Worm (Caenorhabditis elegans) whole organism, L4 larva: ENCODE results near the gene F33C8.4.

Source experiments
- R02D3.7 ChIP-seq: fragments of 150-350 bp; sonication (generic microtip); optimal IDR thresholded peaks from 3 replicates; lab custom pipeline; 2014; ENCODE audit warnings: missing biosample characterization, missing genetic modification characterization
- aly-2 ChIP-seq: sonication (generic microtip); optimal IDR thresholded peaks from 2 replicates; lab custom pipeline; 2018; ENCODE audit warnings: missing biosample characterization, missing genetic modification characterization
- fkh-10 ChIP-seq: fragments of 150-350 bp; optimal IDR thresholded peaks from 2 replicates; lab custom pipeline; 2014; ENCODE audit warnings: missing biosample characterization, missing genetic modification reagents, missing genetic modification characterization
- lir-3 ChIP-seq: sonication (generic microtip); optimal IDR thresholded peaks from 2 replicates; lab custom pipeline; 2016; ENCODE audit warnings: mild to moderate bottlenecking, missing genetic modification characterization, missing compliant biosample characterization
- nhr-6 ChIP-seq: fragments of 150-350 bp; optimal IDR thresholded peaks from 2 replicates; lab custom pipeline; 2014; ENCODE audit warnings: missing biosample characterization, missing genetic modification characterization
- snpc-4 ChIP-seq: fragments of 150-350 bp; optimal IDR thresholded peaks from 2 replicates; lab custom pipeline; 2014; ENCODE audit warnings: missing biosample characterization, missing genetic modification characterization

DNA sequence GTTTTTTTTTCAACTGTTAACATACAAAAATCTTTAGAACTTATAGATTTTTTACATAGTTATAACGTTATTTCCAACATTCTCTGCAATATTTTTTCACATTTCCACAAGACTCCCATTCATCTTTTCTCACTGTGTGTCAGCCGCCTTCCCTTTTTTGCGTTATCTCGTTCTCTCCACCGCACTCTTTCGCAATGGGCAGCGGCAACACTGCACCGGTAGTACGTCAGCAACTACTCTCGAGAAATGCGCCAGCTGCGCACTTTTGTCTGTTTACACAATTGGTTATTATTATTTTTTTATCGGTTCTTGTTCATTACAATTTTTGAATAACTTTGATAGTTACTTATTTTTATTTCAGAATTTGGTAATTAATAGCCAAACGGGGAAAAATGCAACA lies 14.9 kb downstream of the F33C8.4 start, which contains the start of gene C05G5.2:
- TF ChIP-seq nhr-6 (tag; lab: Kevin White, UChicago) (peak; percentile 93), R02D3.7 (tag; lab: Kevin White, UChicago) (no peak), snpc-4 (tag; lab: Kevin White, UChicago) (peak; percentile 9), aly-2 (tag; lab: Kevin White, UChicago) (no peak), lir-3 (tag; lab: Kevin White, UChicago) (no peak), fkh-10 (GFP tag; lab: Kevin White, UChicago) (peak; percentile 84)
